Fruit fly (Drosophila melanogaster): ENCODE data around the gene CG16758.

Gene CG16758

dm6 chr3L:2503465-2503864 lies at the start of gene CG16758:
CG16758 (minus strand) TSS chr3L:2503606.
- TF ChIP-seq CG4496 (GFP tag; IDR thresholded peaks at IDR 0.05) (0 out of 3 replicates have a peak, but pooled peaks have one; percentile 12), Pif1A (GFP tag; optimal IDR thresholded peaks at IDR 0.05) (no peak)

- TF ChIP-seq CG8159 (tag; optimal IDR thresholded peaks at IDR 0.05) (peak; percentile 97), CG8301 (tag; optimal IDR thresholded peaks at IDR 0.05) (peak; percentile 83), CG34367 (tag; optimal IDR thresholded peaks at IDR 0.05) (peak; percentile 91), CG10348 (GFP tag; IDR thresholded peaks at IDR 0.05) (no peak), CG4496 (GFP tag; IDR thresholded peaks at IDR 0.05) (peak; percentile 89), CG14655 (GFP tag; optimal IDR thresholded peaks at IDR 0.05) (peak; percentile 85), Ets98B (GFP tag; IDR thresholded peaks at IDR 0.05) (peak; percentile 77), CG9948 (tag; optimal IDR thresholded peaks at IDR 0.05) (peak; percentile 92), rn (GFP tag; IDR thresholded peaks at IDR 0.05) (peak; percentile 74), gl (tag; optimal IDR thresholded peaks at IDR 0.05) (peak; percentile 91), CG12605 (GFP tag; IDR thresholded peaks at IDR 0.05) (peak; percentile 75), fd96Ca (GFP tag; IDR thresholded peaks at IDR 0.05) (peak; percentile 63; the same call in 2 of the 3 replicates), CG15710 (tag; optimal IDR thresholded peaks at IDR 0.05) (peak; percentile 99), CG13204 (GFP tag; optimal IDR thresholded peaks at IDR 0.05) (peak; percentile 78), Pif1A (GFP tag; optimal IDR thresholded peaks at IDR 0.05) (peak; percentile 96), Snoo (tag; optimal IDR thresholded peaks at IDR 0.05) (peak; percentile 91), EcR (GFP tag; optimal IDR thresholded peaks at IDR 0.05) (peak; percentile 71), CG17806 (tag; optimal IDR thresholded peaks at IDR 0.05) (peak; percentile 97), D1 (tag; optimal IDR thresholded peaks at IDR 0.05) (peak; percentile 89), Pif1B (GFP tag; optimal IDR thresholded peaks at IDR 0.05) (peak; percentile 94), CG32121 (GFP tag; IDR thresholded peaks at IDR 0.05) (peak; percentile 43; the same call in 1 of the 2 replicates)
Observed at dm6 chr3L:2552116-2552843, 48.9 kb upstream of the CG16758 start.

- TF ChIP-seq CG17806 (tag; optimal IDR thresholded peaks at IDR 0.05) (no peak), CG10348 (GFP tag; IDR thresholded peaks at IDR 0.05) (no peak), CG9948 (tag; optimal IDR thresholded peaks at IDR 0.05) (no peak), Pif1B (GFP tag; optimal IDR thresholded peaks at IDR 0.05) (no peak), CG34367 (tag; optimal IDR thresholded peaks at IDR 0.05) (no peak), D1 (tag; optimal IDR thresholded peaks at IDR 0.05) (no peak), CG12605 (GFP tag; IDR thresholded peaks at IDR 0.05) (no peak), CG8159 (tag; optimal IDR thresholded peaks at IDR 0.05) (no peak), rn (GFP tag; IDR thresholded peaks at IDR 0.05) (no peak), Snoo (tag; optimal IDR thresholded peaks at IDR 0.05) (no peak), Ets98B (GFP tag; IDR thresholded peaks at IDR 0.05) (no peak), CG14655 (GFP tag; optimal IDR thresholded peaks at IDR 0.05) (no peak), CG4496 (GFP tag; IDR thresholded peaks at IDR 0.05) (no peak), EcR (GFP tag; optimal IDR thresholded peaks at IDR 0.05) (no peak), CG15710 (tag; optimal IDR thresholded peaks at IDR 0.05) (no peak), gl (tag; optimal IDR thresholded peaks at IDR 0.05) (no peak), CG13204 (GFP tag; optimal IDR thresholded peaks at IDR 0.05) (no peak), fd96Ca (GFP tag; IDR thresholded peaks at IDR 0.05) (no peak), CG32121 (GFP tag; IDR thresholded peaks at IDR 0.05) (no peak), CG8301 (tag; optimal IDR thresholded peaks at IDR 0.05) (no peak)
Observed at dm6 chr3L:2551137-2551676, 47.8 kb upstream of the CG16758 start.

- TF ChIP-seq gl (tag; optimal IDR thresholded peaks at IDR 0.05) = peak; percentile 56
- no peak for TF ChIP-seq D1 (tag; optimal IDR thresholded peaks at IDR 0.05)
- no peak for TF ChIP-seq CG4496 (GFP tag; IDR thresholded peaks at IDR 0.05)
- peak; percentile 75 for TF ChIP-seq CG17806 (tag; optimal IDR thresholded peaks at IDR 0.05)
- peak; percentile 67 for TF ChIP-seq Pif1B (GFP tag; optimal IDR thresholded peaks at IDR 0.05)
- peak; percentile 64 for TF ChIP-seq Pif1A (GFP tag; optimal IDR thresholded peaks at IDR 0.05)
- TF ChIP-seq CG8159 (tag; optimal IDR thresholded peaks at IDR 0.05) = peak; percentile 78
- TF ChIP-seq CG32121 (GFP tag; IDR thresholded peaks at IDR 0.05) = no peak; the same call in 1 of the 2 replicates
- peak; percentile 46 for TF ChIP-seq CG15710 (tag; optimal IDR thresholded peaks at IDR 0.05)
- TF ChIP-seq CG9948 (tag; optimal IDR thresholded peaks at IDR 0.05) = peak; percentile 58
- TF ChIP-seq rn (GFP tag; IDR thresholded peaks at IDR 0.05) = no peak
- peak; percentile 1 for TF ChIP-seq Snoo (tag; optimal IDR thresholded peaks at IDR 0.05)
- TF ChIP-seq CG12605 (GFP tag; IDR thresholded peaks at IDR 0.05) = no peak
- TF ChIP-seq fd96Ca (GFP tag; IDR thresholded peaks at IDR 0.05) = no peak
- TF ChIP-seq CG10348 (GFP tag; IDR thresholded peaks at IDR 0.05) = no peak
- no peak for TF ChIP-seq Ets98B (GFP tag; IDR thresholded peaks at IDR 0.05)
- TF ChIP-seq EcR (GFP tag; optimal IDR thresholded peaks at IDR 0.05) = no peak
- TF ChIP-seq CG8301 (tag; optimal IDR thresholded peaks at IDR 0.05) = peak; percentile 52
- no peak for TF ChIP-seq CG13204 (GFP tag; optimal IDR thresholded peaks at IDR 0.05)
- TF ChIP-seq CG34367 (tag; optimal IDR thresholded peaks at IDR 0.05) = no peak
- TF ChIP-seq CG14655 (GFP tag; optimal IDR thresholded peaks at IDR 0.05) = peak; percentile 65
Observed at dm6 chr3L:2548932-2549331, 45.5 kb upstream of the CG16758 start.

- TF ChIP-seq CG8159 (tag; optimal IDR thresholded peaks at IDR 0.05) (no peak), Snoo (tag; optimal IDR thresholded peaks at IDR 0.05) (no peak), fd96Ca (GFP tag; IDR thresholded peaks at IDR 0.05) (no peak), CG13204 (GFP tag; optimal IDR thresholded peaks at IDR 0.05) (no peak), CG9948 (tag; optimal IDR thresholded peaks at IDR 0.05) (no peak), Pif1B (GFP tag; optimal IDR thresholded peaks at IDR 0.05) (no peak), gl (tag; optimal IDR thresholded peaks at IDR 0.05) (no peak), CG14655 (GFP tag; optimal IDR thresholded peaks at IDR 0.05) (no peak), CG32121 (GFP tag; IDR thresholded peaks at IDR 0.05) (no peak), EcR (GFP tag; optimal IDR thresholded peaks at IDR 0.05) (no peak), CG15710 (tag; optimal IDR thresholded peaks at IDR 0.05) (no peak), CG8301 (tag; optimal IDR thresholded peaks at IDR 0.05) (no peak), CG10348 (GFP tag; IDR thresholded peaks at IDR 0.05) (no peak), CG17806 (tag; optimal IDR thresholded peaks at IDR 0.05) (no peak)
Observed at dm6 chr3L:2545913-2546312, 42.5 kb upstream of the CG16758 start.
